Fruit fly (Drosophila melanogaster): ENCODE measurements around the gene Mbs.
A peak's percentile ranks its signal among the peaks of the same experiment; 100 is the strongest.

The Mbs gene

dm6 chr3L:16052145-16053025, 626 bp downstream of the Mbs start:
- TF ChIP-seq CG8478 (optimal IDR thresholded peaks at IDR 0.05) (peak; percentile 99), psq (optimal IDR thresholded peaks at IDR 0.05) (no peak), EcR (GFP tag; optimal IDR thresholded peaks at IDR 0.05) (no peak), Dll (optimal IDR thresholded peaks at IDR 0.05) (peak; percentile 84), pan (optimal IDR thresholded peaks at IDR 0.05) (peak; percentile 66), usp (GFP tag; optimal IDR thresholded peaks at IDR 0.05) (no peak)

- TF ChIP-seq CG8478 (optimal IDR thresholded peaks at IDR 0.05) = no peak
- no peak for TF ChIP-seq Dll (optimal IDR thresholded peaks at IDR 0.05)
- TF ChIP-seq usp (GFP tag; optimal IDR thresholded peaks at IDR 0.05) = no peak
- TF ChIP-seq pan (optimal IDR thresholded peaks at IDR 0.05) = no peak
- no peak for TF ChIP-seq psq (optimal IDR thresholded peaks at IDR 0.05)
- TF ChIP-seq EcR (GFP tag; optimal IDR thresholded peaks at IDR 0.05) = no peak
Observed at dm6 chr3L:16053026-16053556, 1.3 kb downstream of the Mbs start.

- TF ChIP-seq Dll (optimal IDR thresholded peaks at IDR 0.05) (no peak), pan (optimal IDR thresholded peaks at IDR 0.05) (no peak), usp (GFP tag; optimal IDR thresholded peaks at IDR 0.05) (no peak), psq (optimal IDR thresholded peaks at IDR 0.05) (no peak), EcR (GFP tag; optimal IDR thresholded peaks at IDR 0.05) (no peak), CG8478 (optimal IDR thresholded peaks at IDR 0.05) (no peak)
Observed at dm6 chr3L:16054095-16054494, 2.3 kb downstream of the Mbs start.

dm6 chr3L:16056101-16056891, 4.5 kb downstream of the Mbs start:
- TF ChIP-seq CG8478 (optimal IDR thresholded peaks at IDR 0.05) = no peak
- no peak for TF ChIP-seq psq (optimal IDR thresholded peaks at IDR 0.05)
- TF ChIP-seq EcR (GFP tag; optimal IDR thresholded peaks at IDR 0.05) = no peak
- no peak for TF ChIP-seq pan (optimal IDR thresholded peaks at IDR 0.05)
- no peak for TF ChIP-seq Dll (optimal IDR thresholded peaks at IDR 0.05)
- TF ChIP-seq usp (GFP tag; optimal IDR thresholded peaks at IDR 0.05) = no peak

- TF ChIP-seq usp (GFP tag; optimal IDR thresholded peaks at IDR 0.05) (no peak), pan (optimal IDR thresholded peaks at IDR 0.05) (no peak), Dll (optimal IDR thresholded peaks at IDR 0.05) (no peak), EcR (GFP tag; optimal IDR thresholded peaks at IDR 0.05) (no peak)
Observed at dm6 chr3L:16060806-16061600, 9.2 kb downstream of the Mbs start.

dm6 chr3L:16082251-16082650, 30.5 kb downstream of the Mbs start, which contains the start of gene CG33258:
Gene CG33258, plus strand, starts transcription at chr3L:16082551.
- TF ChIP-seq psq (optimal IDR thresholded peaks at IDR 0.05) (no peak), Dll (optimal IDR thresholded peaks at IDR 0.05) (no peak), EcR (GFP tag; optimal IDR thresholded peaks at IDR 0.05) (no peak), CG8478 (optimal IDR thresholded peaks at IDR 0.05) (no peak), pan (optimal IDR thresholded peaks at IDR 0.05) (no peak), usp (GFP tag; optimal IDR thresholded peaks at IDR 0.05) (no peak)

dm6 chr3L:16083693-16084092, 31.9 kb downstream of the Mbs start, which contains the start of gene CG13075:
Gene CG13075, plus strand, starts transcription at chr3L:16083993.
- no peak for TF ChIP-seq psq (optimal IDR thresholded peaks at IDR 0.05)
- TF ChIP-seq pan (optimal IDR thresholded peaks at IDR 0.05) = no peak
- no peak for TF ChIP-seq usp (GFP tag; optimal IDR thresholded peaks at IDR 0.05)
- no peak for TF ChIP-seq CG8478 (optimal IDR thresholded peaks at IDR 0.05)
- no peak for TF ChIP-seq EcR (GFP tag; optimal IDR thresholded peaks at IDR 0.05)
- no peak for TF ChIP-seq Dll (optimal IDR thresholded peaks at IDR 0.05)

- no peak for TF ChIP-seq psq (optimal IDR thresholded peaks at IDR 0.05)
Observed at dm6 chr3L:16087323-16087816, 35.6 kb downstream of the Mbs start, which contains the start of gene Tasp1. Gene Tasp1, minus strand, starts transcription at chr3L:16087525.

- no peak for TF ChIP-seq EcR (GFP tag; optimal IDR thresholded peaks at IDR 0.05)
Observed at dm6 chr3L:16090330-16090803, 38.6 kb downstream of the Mbs start, which contains the start of the genes CG5235 and ClC-c. Gene CG5235, minus strand, starts transcription at chr3L:16090392. Gene ClC-c, plus strand, starts transcription at chr3L:16090454.

dm6 chr3L:16097393-16097884, 45.7 kb downstream of the Mbs start, which contains the start of the genes CG13074 and ATPsynbetaL:
Gene CG13074, minus strand, starts transcription at chr3L:16097493.
Gene ATPsynbetaL, plus strand, starts transcription at chr3L:16097834.
- no peak for TF ChIP-seq usp (GFP tag; optimal IDR thresholded peaks at IDR 0.05)
- no peak for TF ChIP-seq psq (optimal IDR thresholded peaks at IDR 0.05)
- TF ChIP-seq CG8478 (optimal IDR thresholded peaks at IDR 0.05) = no peak
- no peak for TF ChIP-seq pan (optimal IDR thresholded peaks at IDR 0.05)
- no peak for TF ChIP-seq Dll (optimal IDR thresholded peaks at IDR 0.05)

dm6 chr3L:16100059-16100458, 48.3 kb downstream of the Mbs start, which contains the start of gene IleRS-m:
Gene IleRS-m, plus strand, starts transcription at chr3L:16100280.
- TF ChIP-seq CG8478 (optimal IDR thresholded peaks at IDR 0.05) (no peak), pan (optimal IDR thresholded peaks at IDR 0.05) (no peak), usp (GFP tag; optimal IDR thresholded peaks at IDR 0.05) (no peak), Dll (optimal IDR thresholded peaks at IDR 0.05) (no peak), EcR (GFP tag; optimal IDR thresholded peaks at IDR 0.05) (no peak), psq (optimal IDR thresholded peaks at IDR 0.05) (no peak)
